Fruit fly (Drosophila melanogaster) Kc167 (cell line): ENCODE results near the gene CG8097.

Experiments
- h ChIP-seq: fragments of >200 bp; optimal IDR thresholded peaks from 3 replicates; lab custom pipeline; 2018; ENCODE audit warnings: missing external identifiers
- insv ChIP-seq: fragments of >200 bp; optimal IDR thresholded peaks from 3 replicates; lab custom pipeline; 2018; ENCODE audit warnings: missing external identifiers
- psq ChIP-seq: fragments of >200 bp; optimal IDR thresholded peaks from 2 replicates; lab custom pipeline; 2017; ENCODE audit warnings: missing external identifiers

- TF ChIP-seq psq (lab: Kevin White, UChicago) (no peak), h (lab: Kevin White, UChicago) (no peak), insv (lab: Kevin White, UChicago) (no peak)
Observed at dm6 chrX:15620439-15621227, 37.7 kb downstream of the CG8097 start.
